Worm (Caenorhabditis elegans) whole organism, mixed stage, embryonic: ENCODE data around the gene ssq-4.
"Not testable (repeated sequence)": the region's sequence is repeated elsewhere in the genome, so short reads cannot be mapped to it uniquely, and the experiment has no call there.

Experiments used
- M03D4.4 ChIP-seq: sonication (generic microtip); optimal IDR thresholded peaks from 2 replicates; lab custom pipeline; 2017; ENCODE audit warnings: mild to moderate bottlenecking, missing genetic modification characterization, missing compliant biosample characterization
- bed-3 ChIP-seq: fragments of 200-800 bp; sonication (Bioruptor generic); optimal IDR thresholded peaks from 3 replicates; lab custom pipeline; 2018; ENCODE audit warnings: mild to moderate bottlenecking, missing genetic modification characterization, moderate library complexity, missing compliant biosample characterization
- blmp-1 ChIP-seq: fragments of 150-350 bp; optimal IDR thresholded peaks from 2 replicates; lab custom pipeline; 2014; ENCODE audit warnings: missing biosample characterization, missing genetic modification characterization
- ceh-39 ChIP-seq: fragments of 150-350 bp; optimal IDR thresholded peaks from 2 replicates; lab custom pipeline; 2014; ENCODE audit warnings: missing biosample characterization, missing genetic modification characterization
- ceh-43 ChIP-seq: fragments of 200-800 bp; sonication (Bioruptor generic); optimal IDR thresholded peaks from 2 replicates; lab custom pipeline; 2018; ENCODE audit warnings: mild to moderate bottlenecking, missing genetic modification characterization, moderate library complexity, missing compliant biosample characterization
- ceh-83 ChIP-seq: fragments of 200-800 bp; sonication (Bioruptor generic); optimal IDR thresholded peaks from 2 replicates; lab custom pipeline; 2018; ENCODE audit warnings: mild to moderate bottlenecking, missing genetic modification characterization, missing compliant biosample characterization
- ces-1 ChIP-seq: fragments of 150-350 bp; optimal IDR thresholded peaks from 2 replicates; lab custom pipeline; 2014; ENCODE audit warnings: missing biosample characterization, missing genetic modification reagents, missing genetic modification characterization
- cnd-1 ChIP-seq: fragments of 200-800 bp; sonication (Bioruptor generic); optimal IDR thresholded peaks from 2 replicates; lab custom pipeline; 2018; ENCODE audit warnings: mild to moderate bottlenecking, missing genetic modification characterization, missing compliant biosample characterization
- drap-1 ChIP-seq: fragments of 200-800 bp; sonication (Bioruptor generic); optimal IDR thresholded peaks from 3 replicates; lab custom pipeline; 2018; ENCODE audit warnings: mild to moderate bottlenecking, missing genetic modification characterization, missing compliant biosample characterization
- elt-1 ChIP-seq: sonication (generic microtip); optimal IDR thresholded peaks from 2 replicates; lab custom pipeline; 2017; ENCODE audit warnings: missing genetic modification characterization, mild to moderate bottlenecking, missing compliant biosample characterization, antibody characterized with exemption, moderate library complexity, borderline replicate concordance; ENCODE audit not compliant: insufficient read depth
- flh-1 ChIP-seq: fragments of 200-800 bp; sonication (Bioruptor generic); optimal IDR thresholded peaks from 2 replicates; lab custom pipeline; 2018; ENCODE audit warnings: mild to moderate bottlenecking, missing genetic modification characterization, moderate library complexity, missing compliant biosample characterization
- hlh-1 ChIP-seq: fragments of 150-350 bp; optimal IDR thresholded peaks from 2 replicates; lab custom pipeline; 2014; ENCODE audit warnings: missing biosample characterization, missing genetic modification reagents, missing genetic modification characterization
- lin-13 ChIP-seq: fragments of 150-350 bp; optimal IDR thresholded peaks from 2 replicates; lab custom pipeline; 2014; ENCODE audit warnings: missing biosample characterization, missing genetic modification characterization
- lin-32 ChIP-seq: fragments of 200-800 bp; sonication (Bioruptor generic); optimal IDR thresholded peaks from 2 replicates; lab custom pipeline; 2018; ENCODE audit warnings: mild to moderate bottlenecking, missing genetic modification characterization, missing compliant biosample characterization
- lsy-2 ChIP-seq: fragments of 150-350 bp; optimal IDR thresholded peaks from 2 replicates; lab custom pipeline; 2014; ENCODE audit warnings: missing biosample characterization, missing genetic modification characterization
- mab-5 ChIP-seq: fragments of 150-350 bp; optimal IDR thresholded peaks from 2 replicates; lab custom pipeline; 2014; ENCODE audit warnings: missing biosample characterization, missing genetic modification characterization
- mep-1 ChIP-seq: fragments of 150-350 bp; optimal IDR thresholded peaks from 2 replicates; lab custom pipeline; 2017; ENCODE audit warnings: missing biosample characterization, missing genetic modification reagents, missing genetic modification characterization, inconsistent platforms
- mls-2 ChIP-seq: sonication (generic microtip); optimal IDR thresholded peaks from 2 replicates; lab custom pipeline; 2016; ENCODE audit warnings: mild to moderate bottlenecking, missing genetic modification characterization, moderate library complexity, missing compliant biosample characterization
- nhr-12 ChIP-seq: fragments of 150-350 bp; optimal IDR thresholded peaks from 2 replicates; lab custom pipeline; 2014; ENCODE audit warnings: missing biosample characterization, missing genetic modification characterization
- nhr-2 ChIP-seq: fragments of 150-350 bp; optimal IDR thresholded peaks from 2 replicates; lab custom pipeline; 2014; ENCODE audit warnings: missing biosample characterization, missing genetic modification characterization
- nhr-237 ChIP-seq: fragments of 150-350 bp; optimal IDR thresholded peaks from 2 replicates; lab custom pipeline; 2014; ENCODE audit warnings: missing biosample characterization, missing genetic modification characterization
- nhr-28 ChIP-seq: fragments of 150-350 bp; optimal IDR thresholded peaks from 2 replicates; lab custom pipeline; 2014; ENCODE audit warnings: missing biosample characterization, missing genetic modification characterization
- nhr-76 ChIP-seq: sonication (generic microtip); optimal IDR thresholded peaks from 2 replicates; lab custom pipeline; 2017; ENCODE audit warnings: missing biosample characterization, missing genetic modification characterization
- pha-4 ChIP-seq: fragments of 150-350 bp; optimal IDR thresholded peaks from 2 replicates; lab custom pipeline; 2018; ENCODE audit warnings: missing biosample characterization, missing genetic modification reagents, missing genetic modification characterization
- sem-2 ChIP-seq: fragments of 200-800 bp; sonication (Bioruptor generic); optimal IDR thresholded peaks from 2 replicates; lab custom pipeline; 2018; ENCODE audit warnings: mild to moderate bottlenecking, missing genetic modification characterization, missing compliant biosample characterization
- snpc-4 ChIP-seq: fragments of 150-350 bp; optimal IDR thresholded peaks from 2 replicates; lab custom pipeline; 2014; ENCODE audit warnings: missing biosample characterization, missing genetic modification characterization
- sptf-1 ChIP-seq: sonication (generic microtip); optimal IDR thresholded peaks from 2 replicates; lab custom pipeline; 2017; ENCODE audit warnings: mild to moderate bottlenecking, missing genetic modification characterization, moderate library complexity, missing compliant biosample characterization
- tbx-8 ChIP-seq: fragments of 200-800 bp; sonication (Bioruptor generic); optimal IDR thresholded peaks from 2 replicates; lab custom pipeline; 2018; ENCODE audit warnings: mild to moderate bottlenecking, missing genetic modification characterization, moderate library complexity, missing compliant biosample characterization
- unc-120 ChIP-seq: sonication (generic microtip); optimal IDR thresholded peaks from 2 replicates; lab custom pipeline; 2017; ENCODE audit warnings: missing genetic modification characterization, missing compliant biosample characterization; ENCODE audit not compliant: poor library complexity, severe bottlenecking
- unc-39 ChIP-seq: fragments of 150-350 bp; optimal IDR thresholded peaks from 2 replicates; lab custom pipeline; 2014; ENCODE audit warnings: missing biosample characterization, missing genetic modification characterization
- unc-62 ChIP-seq: fragments of 150-350 bp; optimal IDR thresholded peaks from 2 replicates; lab custom pipeline; 2014; ENCODE audit warnings: missing biosample characterization, missing genetic modification reagents, missing genetic modification characterization
- zip-8 ChIP-seq: fragments of 150-350 bp; optimal IDR thresholded peaks from 2 replicates; lab custom pipeline; 2014; ENCODE audit warnings: missing biosample characterization, missing genetic modification characterization
- ztf-11 ChIP-seq: fragments of 150-350 bp; optimal IDR thresholded peaks from 2 replicates; lab custom pipeline; 2014; ENCODE audit warnings: missing biosample characterization, missing genetic modification characterization

Gene ssq-4

DNA sequence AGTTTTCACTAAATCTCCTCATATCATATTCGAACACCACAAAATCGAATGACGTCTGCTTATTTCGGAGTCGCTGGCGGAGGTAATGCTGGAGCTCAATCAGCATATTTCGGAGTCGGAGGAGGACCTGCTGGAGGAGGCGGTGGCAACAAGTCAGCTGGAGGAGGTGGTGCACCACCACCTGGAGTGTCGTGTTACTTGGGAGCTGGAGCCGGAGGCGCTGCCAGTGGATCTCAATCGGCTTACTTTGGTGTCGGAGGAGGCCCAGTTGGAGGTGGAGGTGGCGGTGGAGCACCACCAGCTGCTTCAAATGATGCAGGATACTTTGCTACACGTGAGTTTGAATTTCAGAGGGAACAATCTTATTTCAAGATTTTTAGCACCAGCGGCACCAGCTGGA, at the start of gene ssq-4:
TSS of gene ssq-4 (plus strand) at position 19 of the 400 bp plus-strand sequence.
- not testable (repeated sequence) for TF ChIP-seq lin-13 (tag; lab: Kevin White, UChicago); sptf-1; ztf-11 (tag; lab: Kevin White, UChicago)

DNA sequence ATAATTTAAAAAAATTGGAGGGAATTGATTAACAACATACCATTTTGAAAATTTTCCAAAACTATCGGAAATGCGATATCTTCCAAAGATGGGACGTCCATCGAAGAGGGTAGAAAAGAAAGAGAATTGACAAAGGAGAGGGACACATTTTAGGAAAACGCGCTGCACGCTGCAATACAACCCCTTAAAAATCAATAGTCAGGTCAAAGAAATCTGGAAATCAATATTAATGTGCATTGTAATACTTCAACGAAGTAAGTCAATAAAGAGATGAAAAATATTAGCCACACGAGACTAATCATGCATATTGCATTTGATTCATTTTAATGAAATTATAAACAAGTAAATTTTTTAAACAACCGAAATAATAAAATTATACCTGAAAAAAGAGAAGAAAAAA, 46.9 kb upstream of the ssq-4 start, which contains the start of gene Y9C9A.13:
TSS of gene Y9C9A.13 (minus strand) at position 101 of the 400 bp plus-strand sequence.
- TF ChIP-seq bed-3 (GFP tag; lab: Kevin White, UChicago), result no peak

DNA sequence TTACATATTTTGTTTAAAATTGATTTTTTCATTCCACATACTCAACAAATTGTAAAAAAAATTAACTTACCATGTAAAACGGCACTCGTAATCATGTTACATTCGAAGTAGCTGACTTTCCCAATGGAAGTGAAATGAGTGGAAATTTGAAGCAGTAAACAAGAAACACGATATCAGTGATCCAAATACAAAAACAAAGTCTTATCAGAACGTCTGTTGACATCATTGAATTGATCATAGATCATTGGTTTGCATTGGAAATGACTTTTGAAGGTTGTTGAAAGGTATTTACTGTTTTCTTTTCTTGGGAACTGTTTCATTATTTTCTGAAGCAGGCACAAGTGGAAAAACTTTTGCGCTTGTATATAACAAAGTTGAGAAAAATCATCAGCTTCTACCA, 40.3 kb upstream of the ssq-4 start, which contains the start of gene Y9C9A.16:
TSS of gene Y9C9A.16 (minus strand) at position 131 of the 400 bp plus-strand sequence.
- TF ChIP-seq unc-62 (GFP tag; lab: Kevin White, UChicago), result no peak
- TF ChIP-seq zip-8, result no peak
- TF ChIP-seq pha-4 (tag; lab: Kevin White, UChicago), result no peak
- TF ChIP-seq cnd-1 (tag; lab: Kevin White, UChicago), result no peak
- TF ChIP-seq snpc-4, result no peak
- no peak for TF ChIP-seq tbx-8 (GFP tag; lab: Kevin White, UChicago)
- TF ChIP-seq sem-2 (GFP tag; lab: Kevin White, UChicago), result no peak
- no peak for TF ChIP-seq mab-5 (tag; lab: Kevin White, UChicago)
- no peak for TF ChIP-seq nhr-237 (tag; lab: Kevin White, UChicago)
- no peak for TF ChIP-seq lin-32 (GFP tag; lab: Kevin White, UChicago)
- no peak for TF ChIP-seq ceh-43 (GFP tag; lab: Kevin White, UChicago)
- TF ChIP-seq ztf-11 (tag; lab: Kevin White, UChicago), result no peak
- TF ChIP-seq hlh-1, result no peak
- TF ChIP-seq unc-120 (tag; lab: Kevin White, UChicago), result no peak
- no peak for TF ChIP-seq blmp-1 (tag; lab: Kevin White, UChicago)
- TF ChIP-seq nhr-76 (tag; lab: Kevin White, UChicago), result no peak
- TF ChIP-seq elt-1 (tag; lab: Kevin White, UChicago), result no peak
- TF ChIP-seq drap-1 (GFP tag; lab: Kevin White, UChicago), result no peak
- no peak for TF ChIP-seq flh-1

DNA sequence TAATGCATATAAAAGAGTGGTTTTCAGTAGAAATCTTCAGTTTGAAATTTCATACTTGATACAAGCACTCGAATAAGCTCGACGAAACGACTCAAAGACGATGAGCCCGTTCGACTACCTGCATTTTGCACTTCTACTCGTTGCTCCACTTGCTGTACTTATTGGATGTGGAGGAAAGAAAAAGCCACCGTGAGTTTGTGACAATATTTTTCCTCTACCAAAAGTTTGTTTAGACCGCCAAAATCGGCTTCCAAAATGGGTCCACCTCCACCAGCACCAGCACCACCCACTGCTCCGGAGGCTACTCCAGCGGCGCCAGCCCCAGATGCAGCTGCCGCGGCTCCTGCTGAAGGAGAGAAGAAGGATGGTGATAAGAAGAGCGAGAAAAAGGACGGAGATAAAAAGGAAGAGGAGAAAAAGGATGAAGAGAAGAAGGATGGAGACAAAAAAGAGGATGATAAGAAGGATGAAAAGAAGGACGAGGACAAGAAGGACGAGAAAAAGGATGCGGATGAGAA, 39.0 kb upstream of the ssq-4 start, which contains the start of gene E03H12.5:
TSS of gene E03H12.5 (plus strand) at position 51 of the 518 bp plus-strand sequence.
- no peak for TF ChIP-seq M03D4.4 (tag; lab: Kevin White, UChicago)
- TF ChIP-seq snpc-4, result no peak
- TF ChIP-seq sem-2 (GFP tag; lab: Kevin White, UChicago), result no peak
- no peak for TF ChIP-seq mep-1 (tag; lab: Kevin White, UChicago)
- no peak for TF ChIP-seq pha-4 (tag; lab: Kevin White, UChicago)
- TF ChIP-seq nhr-12 (tag; lab: Kevin White, UChicago), result no peak
- no peak for TF ChIP-seq ceh-39 (tag; lab: Kevin White, UChicago)
- no peak for TF ChIP-seq unc-39 (tag; lab: Kevin White, UChicago)
- no peak for TF ChIP-seq ceh-43 (GFP tag; lab: Kevin White, UChicago)
- TF ChIP-seq nhr-2, result no peak
- TF ChIP-seq lsy-2, result no peak
- TF ChIP-seq mls-2 (tag; lab: Kevin White, UChicago), result no peak

DNA sequence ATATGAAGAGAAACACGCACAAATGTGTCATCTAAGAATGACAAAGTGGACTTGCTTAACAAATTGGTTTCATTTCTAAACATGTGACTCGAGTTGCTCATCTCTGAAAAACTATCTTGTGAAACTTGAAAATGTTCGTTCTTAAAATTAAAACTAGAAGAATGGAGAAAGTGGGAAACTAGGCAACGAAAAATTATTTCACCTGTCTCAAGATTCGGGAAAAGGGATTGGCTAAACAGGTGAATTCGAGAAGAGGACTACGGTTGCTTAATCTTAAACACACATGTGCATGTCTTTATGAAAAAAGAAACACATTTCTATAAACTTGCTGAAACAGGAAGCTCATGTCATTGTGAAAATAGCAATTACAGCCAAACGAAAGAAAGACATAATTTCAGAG, 35.3 kb upstream of the ssq-4 start, which contains the start of gene srz-24:
TSS of gene srz-24 (minus strand) at position 101 of the 400 bp plus-strand sequence.
- TF ChIP-seq mep-1 (tag; lab: Kevin White, UChicago), result no peak
- no peak for TF ChIP-seq lsy-2
- no peak for TF ChIP-seq mls-2 (tag; lab: Kevin White, UChicago)

DNA sequence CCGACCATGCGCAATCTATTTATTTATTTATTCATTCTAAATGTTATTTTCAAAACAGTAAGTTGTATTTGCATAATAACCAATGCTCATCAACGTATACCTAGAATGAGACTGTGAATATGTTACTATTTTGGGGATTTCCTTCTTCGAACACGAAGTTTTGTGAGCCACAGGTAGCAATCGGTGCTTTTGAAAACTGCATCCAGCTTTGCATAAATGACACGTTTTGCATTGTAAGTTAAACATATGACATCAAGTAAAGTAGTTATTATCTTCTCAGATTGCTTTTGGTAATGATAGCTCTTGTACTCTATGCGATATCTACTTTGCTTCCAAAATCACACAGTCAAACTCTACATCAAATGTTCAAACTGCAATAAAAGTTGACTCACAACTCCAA, 33.8 kb upstream of the ssq-4 start, which contains the start of gene E03H12.4:
TSS of gene E03H12.4 (plus strand) at position 120 of the 400 bp plus-strand sequence.
- TF ChIP-seq nhr-28 (tag; lab: Kevin White, UChicago) (no peak), mls-2 (tag; lab: Kevin White, UChicago) (no peak), ceh-83 (GFP tag; lab: Kevin White, UChicago) (no peak), drap-1 (GFP tag; lab: Kevin White, UChicago) (no peak), unc-62 (GFP tag; lab: Kevin White, UChicago) (no peak), elt-1 (tag; lab: Kevin White, UChicago) (no peak), zip-8 (no peak), nhr-237 (tag; lab: Kevin White, UChicago) (no peak), flh-1 (no peak), ces-1 (GFP tag; lab: Kevin White, UChicago) (no peak), mab-5 (tag; lab: Kevin White, UChicago) (no peak), unc-120 (tag; lab: Kevin White, UChicago) (no peak), unc-39 (tag; lab: Kevin White, UChicago) (no peak), ceh-43 (GFP tag; lab: Kevin White, UChicago) (no peak), nhr-76 (tag; lab: Kevin White, UChicago) (no peak), hlh-1 (no peak), pha-4 (tag; lab: Kevin White, UChicago) (no peak), sptf-1 (no peak), tbx-8 (GFP tag; lab: Kevin White, UChicago) (no peak)
